Worm (Caenorhabditis elegans) whole organism, L1 larva: ENCODE data around the gene fkh-9.

ENCODE experiments used
- C04F5.9 ChIP-seq: sonication (generic microtip); optimal IDR thresholded peaks from 2 replicates; lab custom pipeline; 2016; ENCODE audit warnings: missing genetic modification characterization, missing compliant biosample characterization
- C16A3.4 ChIP-seq: fragments of 150-350 bp; optimal IDR thresholded peaks from 2 replicates; lab custom pipeline; 2014; ENCODE audit warnings: missing biosample characterization, missing genetic modification characterization
- F16B12.6 ChIP-seq: fragments of 150-350 bp; optimal IDR thresholded peaks from 2 replicates; lab custom pipeline; 2014; ENCODE audit warnings: missing biosample characterization, missing genetic modification characterization
- Y116A8C.19 ChIP-seq: sonication (generic microtip); optimal IDR thresholded peaks from 2 replicates; lab custom pipeline; 2016; ENCODE audit warnings: missing compliant biosample characterization, missing genetic modification characterization, borderline replicate concordance
- aha-1 ChIP-seq: fragments of 150-350 bp; optimal IDR thresholded peaks from 2 replicates; lab custom pipeline; 2014; ENCODE audit warnings: missing biosample characterization, missing genetic modification characterization
- alr-1 ChIP-seq: fragments of 200-800 bp; sonication (Bioruptor generic); optimal IDR thresholded peaks from 2 replicates; lab custom pipeline; 2018; ENCODE audit warnings: borderline replicate concordance, mild to moderate bottlenecking, missing genetic modification characterization, missing compliant biosample characterization
- blmp-1 ChIP-seq: fragments of 150-350 bp; optimal IDR thresholded peaks from 2 replicates; lab custom pipeline; 2014; ENCODE audit warnings: missing biosample characterization, missing genetic modification characterization
- ceh-8 ChIP-seq: fragments of 200-800 bp; sonication (Bioruptor generic); optimal IDR thresholded peaks from 2 replicates; lab custom pipeline; 2018; ENCODE audit warnings: mild to moderate bottlenecking, missing genetic modification characterization, moderate library complexity, missing compliant biosample characterization
- ceh-88 ChIP-seq: fragments of 200-800 bp; sonication (Bioruptor generic); IDR thresholded peaks from 2 replicates; pipeline ENCODE4 v1.3.6; 2022; ENCODE audit warnings: missing genetic modification characterization, missing compliant biosample characterization
- ceh-90 ChIP-seq: sonication (generic microtip); optimal IDR thresholded peaks from 2 replicates; lab custom pipeline; 2016; ENCODE audit warnings: missing genetic modification characterization, missing compliant biosample characterization
- ces-1 ChIP-seq: fragments of 150-350 bp; optimal IDR thresholded peaks from 2 replicates; lab custom pipeline; 2014; ENCODE audit warnings: missing biosample characterization, missing genetic modification reagents, missing genetic modification characterization
- dpl-1 ChIP-seq, 3 experiments: fragments of 150-350 bp in 2 of 3; sonication (generic microtip) in 1 of 3; optimal IDR thresholded peaks; 2 replicates each; lab custom pipeline; 2014 to 2017; ENCODE audit warnings: missing biosample characterization in 3 of 3, missing genetic modification characterization in 3 of 3, missing genetic modification reagents in 3 of 3
- dsc-1 ChIP-seq: sonication (generic microtip); optimal IDR thresholded peaks from 2 replicates; lab custom pipeline; 2016; ENCODE audit warnings: mild to moderate bottlenecking, missing genetic modification characterization, missing compliant biosample characterization
- egl-13 ChIP-seq: sonication (generic microtip); optimal IDR thresholded peaks from 2 replicates; lab custom pipeline; 2016; ENCODE audit warnings: missing genotype, missing genetic modification reagents, missing genetic modification characterization, missing compliant biosample characterization
- egl-27 ChIP-seq, 2 experiments: fragments of 150-350 bp in 1 of 2; sonication (generic microtip); optimal IDR thresholded peaks; 3 replicates each; lab custom pipeline; 2017 to 2018; ENCODE audit warnings: missing biosample characterization in 2 of 2, missing genetic modification characterization in 2 of 2, missing genetic modification reagents in 2 of 2
- elt-2 ChIP-seq: sonication (generic microtip); optimal IDR thresholded peaks from 2 replicates; lab custom pipeline; 2016; ENCODE audit warnings: missing genetic modification characterization, mild to moderate bottlenecking, inconsistent platforms, missing compliant biosample characterization, missing genetic modification reagents
- elt-3 ChIP-seq, 6 experiments: fragments of 150-350 bp in 1 of 6; sonication (generic microtip); optimal IDR thresholded peaks; 2 replicates each; lab custom pipeline; 2017 to 2018; ENCODE audit warnings: missing biosample characterization in 6 of 6, missing genetic modification characterization in 6 of 6, inconsistent platforms in 1 of 6
- fkh-10 ChIP-seq: sonication (generic microtip); optimal IDR thresholded peaks from 2 replicates; lab custom pipeline; 2017; ENCODE audit warnings: missing biosample characterization, missing genetic modification reagents, missing genetic modification characterization
- fkh-8 ChIP-seq: sonication (generic microtip); optimal IDR thresholded peaks from 2 replicates; lab custom pipeline; 2016; ENCODE audit warnings: mild to moderate bottlenecking, missing genetic modification characterization, missing compliant biosample characterization
- fos-1 ChIP-seq: fragments of 150-350 bp; optimal IDR thresholded peaks from 2 replicates; lab custom pipeline; 2014; ENCODE audit warnings: missing biosample characterization, missing genetic modification characterization
- hlh-17 ChIP-seq: fragments of 200-800 bp; sonication (Bioruptor generic); optimal IDR thresholded peaks from 2 replicates; lab custom pipeline; 2018; ENCODE audit warnings: missing genetic modification characterization, mild to moderate bottlenecking, missing compliant biosample characterization, moderate library complexity, borderline replicate concordance
- hlh-4 ChIP-seq: sonication (generic microtip); optimal IDR thresholded peaks from 2 replicates; lab custom pipeline; 2016; ENCODE audit warnings: mild to moderate bottlenecking, missing genetic modification characterization, missing compliant biosample characterization
- irx-1 ChIP-seq: sonication (generic microtip); optimal IDR thresholded peaks from 2 replicates; lab custom pipeline; 2016; ENCODE audit warnings: missing genetic modification characterization, missing compliant biosample characterization
- lin-14 ChIP-seq: fragments of 200-800 bp; sonication (Bioruptor generic); optimal IDR thresholded peaks from 2 replicates; lab custom pipeline; 2018; ENCODE audit warnings: mild to moderate bottlenecking, missing genetic modification characterization, moderate library complexity, missing compliant biosample characterization
- lin-39 ChIP-seq: fragments of 150-350 bp; optimal IDR thresholded peaks from 2 replicates; lab custom pipeline; 2014; ENCODE audit warnings: missing biosample characterization, missing genetic modification reagents, missing genetic modification characterization
- lir-3 ChIP-seq: sonication (generic microtip); optimal IDR thresholded peaks from 2 replicates; lab custom pipeline; 2016; ENCODE audit warnings: mild to moderate bottlenecking, missing genetic modification characterization, moderate library complexity, missing compliant biosample characterization; ENCODE audit not compliant: poor library complexity
- lsy-2 ChIP-seq, 2 experiments: fragments of 150-350 bp; optimal IDR thresholded peaks; 2 replicates each; lab custom pipeline; 2014; ENCODE audit warnings: missing biosample characterization in 2 of 2, missing genetic modification characterization in 2 of 2
- mdl-1 ChIP-seq, 2 experiments: fragments of 150-350 bp; optimal IDR thresholded peaks; 2 replicates each; lab custom pipeline; 2014 to 2017; ENCODE audit warnings: missing biosample characterization in 2 of 2, missing genetic modification characterization in 2 of 2, inconsistent platforms in 1 of 2
- nhr-11 ChIP-seq: fragments of 150-350 bp; optimal IDR thresholded peaks from 2 replicates; lab custom pipeline; 2014; ENCODE audit warnings: missing biosample characterization, missing genetic modification characterization
- nhr-19 ChIP-seq: fragments of 200-800 bp; sonication (Bioruptor generic); conservative IDR thresholded peaks from 2 replicates; pipeline ENCODE4 v1.3.6; 2022; ENCODE audit warnings: missing genetic modification characterization, missing compliant biosample characterization
- nhr-20 ChIP-seq: sonication (generic microtip); optimal IDR thresholded peaks from 2 replicates; lab custom pipeline; 2016; ENCODE audit warnings: mild to moderate bottlenecking, missing genetic modification characterization, missing compliant biosample characterization
- nhr-237 ChIP-seq: fragments of 150-350 bp; optimal IDR thresholded peaks from 2 replicates; lab custom pipeline; 2014; ENCODE audit warnings: missing biosample characterization, missing genetic modification characterization
- nhr-28 ChIP-seq: fragments of 150-350 bp; optimal IDR thresholded peaks from 2 replicates; lab custom pipeline; 2014; ENCODE audit warnings: missing biosample characterization, missing genetic modification characterization
- nhr-47 ChIP-seq: sonication (generic microtip); optimal IDR thresholded peaks from 2 replicates; lab custom pipeline; 2016; ENCODE audit warnings: mild to moderate bottlenecking, missing genetic modification characterization, moderate library complexity, missing compliant biosample characterization
- nhr-76 ChIP-seq: sonication (generic microtip); optimal IDR thresholded peaks from 2 replicates; lab custom pipeline; 2017; ENCODE audit warnings: missing biosample characterization, missing genetic modification characterization
- nhr-77 ChIP-seq: fragments of 150-350 bp; optimal IDR thresholded peaks from 2 replicates; lab custom pipeline; 2014; ENCODE audit warnings: missing biosample characterization, missing genetic modification characterization
- pag-3 ChIP-seq: sonication (generic microtip); optimal IDR thresholded peaks from 2 replicates; lab custom pipeline; 2017; ENCODE audit warnings: missing genetic modification characterization, mild to moderate bottlenecking, missing compliant biosample characterization, antibody characterized with exemption, borderline replicate concordance; ENCODE audit not compliant: insufficient read depth
- pax-3 ChIP-seq: fragments of 200-800 bp; sonication (Bioruptor generic); optimal IDR thresholded peaks from 2 replicates; lab custom pipeline; 2018; ENCODE audit warnings: mild to moderate bottlenecking, missing genetic modification characterization, moderate library complexity, missing compliant biosample characterization
- pqm-1 ChIP-seq: sonication (generic microtip); optimal IDR thresholded peaks from 3 replicates; lab custom pipeline; 2017; ENCODE audit warnings: missing biosample characterization, missing genetic modification characterization
- rnt-1 ChIP-seq: sonication (generic microtip); optimal IDR thresholded peaks from 2 replicates; lab custom pipeline; 2016; ENCODE audit warnings: mild to moderate bottlenecking, missing genetic modification characterization, moderate library complexity, missing compliant biosample characterization
- skn-1 ChIP-seq: fragments of 150-350 bp; optimal IDR thresholded peaks from 2 replicates; lab custom pipeline; 2014; ENCODE audit warnings: missing biosample characterization, missing genetic modification characterization
- snu-23 ChIP-seq: sonication (generic microtip); optimal IDR thresholded peaks from 2 replicates; lab custom pipeline; 2016; ENCODE audit warnings: missing genetic modification characterization, missing compliant biosample characterization
- sptf-1 ChIP-seq: fragments of 150-350 bp; optimal IDR thresholded peaks from 2 replicates; lab custom pipeline; 2014; ENCODE audit warnings: missing biosample characterization, missing genetic modification characterization
- swsn-7 ChIP-seq: sonication (generic microtip); optimal IDR thresholded peaks from 2 replicates; lab custom pipeline; 2016; ENCODE audit warnings: missing genetic modification characterization, missing compliant biosample characterization
- tbx-2 ChIP-seq: sonication (generic microtip); optimal IDR thresholded peaks from 2 replicates; lab custom pipeline; 2016; ENCODE audit warnings: missing genetic modification characterization, missing compliant biosample characterization
- tlp-1 ChIP-seq: fragments of 150-350 bp; optimal IDR thresholded peaks from 2 replicates; lab custom pipeline; 2014; ENCODE audit warnings: missing biosample characterization, missing genetic modification characterization
- unc-130 ChIP-seq: fragments of 150-350 bp; optimal IDR thresholded peaks from 2 replicates; lab custom pipeline; 2017; ENCODE audit warnings: missing biosample characterization, missing genetic modification characterization, inconsistent platforms
- unc-30 ChIP-seq: sonication (generic microtip); optimal IDR thresholded peaks from 2 replicates; lab custom pipeline; 2017; ENCODE audit warnings: missing biosample characterization, missing genetic modification characterization
- unc-62 ChIP-seq: fragments of 150-350 bp; optimal IDR thresholded peaks from 2 replicates; lab custom pipeline; 2014; ENCODE audit warnings: missing biosample characterization, missing genetic modification reagents, missing genetic modification characterization
- vab-15 ChIP-seq: sonication (generic microtip); optimal IDR thresholded peaks from 2 replicates; lab custom pipeline; 2017; ENCODE audit warnings: missing genotype, mild to moderate bottlenecking, missing genetic modification characterization, missing compliant biosample characterization
- xbp-1 ChIP-seq: sonication (generic microtip); optimal IDR thresholded peaks from 2 replicates; lab custom pipeline; 2016; ENCODE audit warnings: missing genetic modification characterization, missing compliant biosample characterization
- zip-4 ChIP-seq: fragments of 200-800 bp; sonication (Bioruptor generic); optimal IDR thresholded peaks from 2 replicates; lab custom pipeline; 2018; ENCODE audit warnings: mild to moderate bottlenecking, missing genetic modification characterization, moderate library complexity, missing compliant biosample characterization
- ztf-11 ChIP-seq, 2 experiments: sonication (generic microtip); optimal IDR thresholded peaks; 2 replicates each; lab custom pipeline; 2016 to 2017; ENCODE audit warnings: missing genetic modification characterization in 2 of 2, missing biosample characterization in 1 of 2, missing compliant biosample characterization in 1 of 2

The fkh-9 gene

DNA sequence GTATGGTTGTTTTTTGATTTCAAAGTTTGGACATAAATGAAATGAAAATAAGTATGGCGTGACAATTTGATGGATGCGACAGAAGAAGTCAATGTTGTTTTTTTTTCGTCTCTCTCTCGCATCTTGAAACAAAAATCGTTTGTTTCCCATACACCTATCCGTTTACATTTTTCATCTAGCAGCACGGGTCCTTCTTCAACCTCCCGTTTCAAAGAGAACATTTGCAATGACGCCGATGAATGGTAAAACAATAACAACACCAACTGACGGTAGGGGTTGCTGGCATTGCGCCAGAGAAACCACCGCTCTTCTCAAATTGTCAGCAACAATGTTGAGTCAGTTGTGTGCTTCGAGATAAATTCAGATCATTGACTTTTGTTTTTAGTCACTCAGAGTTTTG lies 12.4 kb upstream of the fkh-9 start:
- TF ChIP-seq nhr-76 (no peak), ztf-11 (tag; optimal IDR thresholded peaks at IDR 0.05; lab: Kevin White, UChicago) (no peak), tbx-2 (tag; lab: Kevin White, UChicago) (peak; percentile 45), pax-3 (tag; lab: Kevin White, UChicago) (no peak), fos-1 (tag; lab: Kevin White, UChicago) (no peak), nhr-237 (tag; lab: Kevin White, UChicago) (no peak), hlh-17 (GFP tag; lab: Kevin White, UChicago) (no peak), dsc-1 (no peak), rnt-1 (tag; lab: Kevin White, UChicago) (peak; percentile 84), ceh-90 (tag; lab: Kevin White, UChicago) (no peak), mdl-1 (tag; optimal IDR thresholded peaks at IDR 0.05; lab: Kevin White, UChicago) (peak in 1 of 2 experiments; percentile 23), egl-13 (tag; lab: Kevin White, UChicago) (no peak), vab-15 (peak; percentile 24), skn-1 (no peak), elt-3 (tag; optimal IDR thresholded peaks at IDR 0.05; lab: Kevin White, UChicago) (peak in 2 of 6 experiments; percentile 32), irx-1 (peak; percentile 42), blmp-1 (peak; percentile 37), ceh-8 (GFP tag; lab: Kevin White, UChicago) (no peak), fkh-8 (tag; lab: Kevin White, UChicago) (no peak), lsy-2 (tag; optimal IDR thresholded peaks at IDR 0.05; lab: Kevin White, UChicago) (peak; percentile 30 to 57), xbp-1 (tag; lab: Kevin White, UChicago) (peak; percentile 29), egl-27 (tag; optimal IDR thresholded peaks at IDR 0.05; lab: Kevin White, UChicago) (no peak), nhr-77 (tag; lab: Kevin White, UChicago) (no peak), lin-39 (tag; lab: Kevin White, UChicago) (peak; percentile 39), sptf-1 (tag; lab: Kevin White, UChicago) (no peak), aha-1 (no peak), ces-1 (GFP tag; lab: Kevin White, UChicago) (no peak), elt-2 (no peak), nhr-47 (peak; percentile 38), C16A3.4 (tag; lab: Kevin White, UChicago) (peak; percentile 7), nhr-19 (GFP tag; lab: Robert Waterston, UW) (peak; percentile 78), alr-1 (tag; lab: Kevin White, UChicago) (no peak), nhr-28 (tag; lab: Kevin White, UChicago) (no peak), C04F5.9 (peak; percentile 15), snu-23 (GFP tag; lab: Kevin White, UChicago) (peak; percentile 73), dpl-1 (GFP tag; optimal IDR thresholded peaks at IDR 0.05; lab: Kevin White, UChicago) (peak in 2 of 3 experiments; percentile 0 to 6), swsn-7 (tag; lab: Kevin White, UChicago) (peak; percentile 18), lir-3 (tag; lab: Kevin White, UChicago) (no peak), nhr-11 (no peak), F16B12.6 (tag; lab: Kevin White, UChicago) (no peak), unc-62 (GFP tag; lab: Kevin White, UChicago) (no peak), unc-30 (tag; lab: Kevin White, UChicago) (no peak), nhr-20 (tag; lab: Kevin White, UChicago) (peak; percentile 72), ceh-88 (no peak), unc-130 (tag; lab: Kevin White, UChicago) (peak; percentile 87), fkh-10 (no peak), Y116A8C.19 (no peak), pqm-1 (tag; lab: Kevin White, UChicago) (no peak), pag-3 (tag; lab: Kevin White, UChicago) (no peak), lin-14 (GFP tag; lab: Kevin White, UChicago) (peak; percentile 94), zip-4 (GFP tag; lab: Kevin White, UChicago) (no peak), hlh-4 (tag; lab: Kevin White, UChicago) (no peak), tlp-1 (tag; lab: Kevin White, UChicago) (no peak)
